Fruit fly (Drosophila melanogaster) whole organism, embryonic: ENCODE data around the gene Atpalpha.

Experiments
- CG10543 ChIP-seq: fragments of 200-800 bp; sonication (Bioruptor generic); optimal IDR thresholded peaks from 3 replicates; lab custom pipeline; 2017; ENCODE audit warnings: missing biosample characterization, mild to moderate bottlenecking, missing genetic modification characterization, moderate library complexity
- CG11093 ChIP-seq: fragments of 200-800 bp; sonication (Bioruptor generic); IDR thresholded peaks from 3 replicates; pipeline ENCODE4 v1.3.6; 2022; ENCODE audit warnings: missing biosample characterization, missing genetic modification characterization
- CG11398 ChIP-seq: fragments of 200-800 bp; sonication (Bioruptor generic); optimal IDR thresholded peaks from 2 replicates; lab custom pipeline; 2016; ENCODE audit warnings: missing biosample characterization, missing genetic modification characterization
- CG14441 ChIP-seq: fragments of 200-800 bp; sonication (Bioruptor generic); IDR thresholded peaks from 2 replicates; pipeline ENCODE4 v1.3.6; 2022; ENCODE audit warnings: missing biosample characterization, missing genetic modification characterization
- CG15011 ChIP-seq: fragments of 200-800 bp; sonication (Bioruptor generic); optimal IDR thresholded peaks from 3 replicates; lab custom pipeline; 2018; ENCODE audit warnings: missing biosample characterization, mild to moderate bottlenecking, missing genetic modification characterization
- CG15479 ChIP-seq: fragments of 200-800 bp; sonication (Bioruptor generic); optimal IDR thresholded peaks from 3 replicates; lab custom pipeline; 2019; ENCODE audit warnings: missing biosample characterization, mild to moderate bottlenecking, missing genetic modification characterization, moderate library complexity
- CG18599 ChIP-seq: fragments of 200-800 bp; sonication (Bioruptor generic); optimal IDR thresholded peaks from 3 replicates; lab custom pipeline; 2017; ENCODE audit warnings: missing biosample characterization, missing genetic modification characterization, mild to moderate bottlenecking, moderate library complexity, missing genetic modification reagents
- CG32767 ChIP-seq: fragments of 200-800 bp; sonication (Bioruptor generic); IDR thresholded peaks from 2 replicates; pipeline ENCODE4 v1.3.6; 2022; ENCODE audit warnings: missing biosample characterization, missing genetic modification characterization
- CG3726 ChIP-seq: fragments of 200-800 bp; sonication (Bioruptor generic); IDR thresholded peaks from 3 replicates; pipeline ENCODE4, ENCODE4 v1.3.6; 2022; ENCODE audit warnings: missing biosample characterization, missing genetic modification characterization
- CG42726 ChIP-seq: fragments of 200-800 bp; sonication (Bioruptor generic); IDR thresholded peaks from 2 replicates; pipeline ENCODE4 v1.3.6; 2022; ENCODE audit warnings: missing biosample characterization, missing genetic modification characterization; ENCODE audit not compliant: partially characterized antibody
- Camta ChIP-seq: fragments of 200-800 bp; sonication (Bioruptor generic); optimal IDR thresholded peaks from 2 replicates; lab custom pipeline; 2016; ENCODE audit warnings: missing biosample characterization, missing genetic modification characterization
- D19A ChIP-seq: fragments of 200-800 bp; optimal IDR thresholded peaks from 3 replicates; lab custom pipeline; 2019; ENCODE audit warnings: missing biosample characterization, mild to moderate bottlenecking, missing genetic modification characterization, moderate library complexity
- Elba2 ChIP-seq: fragments of 200-800 bp; sonication (Bioruptor generic); optimal IDR thresholded peaks from 3 replicates; lab custom pipeline; 2016; ENCODE audit warnings: missing biosample characterization, missing genetic modification characterization
- HLH54F ChIP-seq: fragments of 200-800 bp; sonication (Bioruptor generic); optimal IDR thresholded peaks from 3 replicates; lab custom pipeline; 2016; ENCODE audit warnings: missing biosample characterization, missing genetic modification characterization
- Hey ChIP-seq: fragments of 200-800 bp; sonication (Bioruptor generic); optimal IDR thresholded peaks from 3 replicates; lab custom pipeline; 2018; ENCODE audit warnings: missing biosample characterization, mild to moderate bottlenecking, missing genetic modification characterization
- Med ChIP-seq: fragments of 200-800 bp; sonication (Bioruptor generic); peaks from one replicate; lab custom pipeline; 2016; ENCODE audit warnings: missing biosample characterization, missing genetic modification characterization, mild to moderate bottlenecking, inconsistent platforms, moderate library complexity
- Pdp1 ChIP-seq, 2 experiments: fragments of 200-800 bp; sonication (Bioruptor generic); optimal IDR thresholded peaks; 3 replicates each; lab custom pipeline; 2016; ENCODE audit warnings: missing biosample characterization in 2 of 2, missing genetic modification characterization in 2 of 2, mild to moderate bottlenecking in 1 of 2, moderate library complexity in 1 of 2
- Side ChIP-seq: fragments of 200-800 bp; sonication (Bioruptor generic); optimal IDR thresholded peaks from 2 replicates; lab custom pipeline; 2016; ENCODE audit warnings: missing biosample characterization, missing genetic modification characterization
- Sox100B ChIP-seq: fragments of 200-800 bp; sonication (Bioruptor generic); optimal IDR thresholded peaks from 3 replicates; lab custom pipeline; 2018; ENCODE audit warnings: missing biosample characterization, mild to moderate bottlenecking, missing genetic modification characterization
- Sry-δ ChIP-seq: fragments of 200-800 bp; sonication (Bioruptor generic); optimal IDR thresholded peaks from 2 replicates; lab custom pipeline; 2016; ENCODE audit warnings: missing biosample characterization, missing genetic modification characterization
- Xbp1 ChIP-seq: fragments of 200-800 bp; sonication (Bioruptor generic); optimal IDR thresholded peaks from 3 replicates; lab custom pipeline; 2016; ENCODE audit warnings: missing biosample characterization, mild to moderate bottlenecking, missing genetic modification characterization
- bsh ChIP-seq, 2 experiments: fragments of 200-800 bp; sonication (Bioruptor generic); optimal IDR thresholded peaks; 2 replicates each; lab custom pipeline; 2017 to 2018; ENCODE audit warnings: mild to moderate bottlenecking in 2 of 2, missing biosample characterization in 2 of 2, missing genetic modification characterization in 2 of 2, moderate library complexity in 1 of 2
- btn ChIP-seq: fragments of 200-800 bp; sonication (Bioruptor generic); optimal IDR thresholded peaks from 2 replicates; lab custom pipeline; 2016; ENCODE audit warnings: missing biosample characterization, missing genetic modification characterization
- chinmo ChIP-seq: fragments of 200-800 bp; sonication (Bioruptor generic); IDR thresholded peaks from 4 replicates; pipeline ENCODE4 v1.3.6; 2022; ENCODE audit warnings: missing biosample characterization, missing genetic modification characterization; ENCODE audit not compliant: partially characterized antibody
- chm ChIP-seq: fragments of 200-800 bp; sonication (Bioruptor generic); IDR thresholded peaks from 2 replicates; pipeline ENCODE4 v1.3.6; 2022; ENCODE audit warnings: missing biosample characterization, missing genetic modification characterization
- emc ChIP-seq: fragments of 200-800 bp; sonication (Bioruptor generic); optimal IDR thresholded peaks from 2 replicates; lab custom pipeline; 2016; ENCODE audit warnings: missing biosample characterization, missing genetic modification characterization
- eve ChIP-seq, 2 experiments: fragments of >200 bp; optimal IDR thresholded peaks; 2 replicates each; lab custom pipeline; 2017; ENCODE audit warnings: missing biosample characterization in 2 of 2, missing genetic modification characterization in 2 of 2
- exex ChIP-seq: fragments of 200-800 bp; sonication (Bioruptor generic); optimal IDR thresholded peaks from 4 replicates; lab custom pipeline; 2018; ENCODE audit warnings: missing biosample characterization, mild to moderate bottlenecking, missing genetic modification characterization, moderate library complexity
- gcm ChIP-seq: fragments of 200-800 bp; sonication (Bioruptor generic); optimal IDR thresholded peaks from 2 replicates; lab custom pipeline; 2019; ENCODE audit warnings: missing biosample characterization, mild to moderate bottlenecking, missing genetic modification characterization, moderate library complexity
- grn ChIP-seq: fragments of 200-800 bp; sonication (Bioruptor generic); optimal IDR thresholded peaks from 3 replicates; lab custom pipeline; 2017; ENCODE audit warnings: missing biosample characterization, missing genetic modification characterization
- insv ChIP-seq, 2 experiments: fragments of 200-800 bp; sonication (Bioruptor generic); optimal IDR thresholded peaks; 3 replicates each; lab custom pipeline; 2016 to 2018; ENCODE audit warnings: missing biosample characterization in 2 of 2, missing genetic modification characterization in 2 of 2
- kni ChIP-seq: fragments of 200-800 bp; sonication (Bioruptor generic); optimal IDR thresholded peaks from 3 replicates; lab custom pipeline; 2017; ENCODE audit warnings: mild to moderate bottlenecking, missing biosample characterization, missing genetic modification reagents, missing genetic modification characterization
- lab ChIP-seq: fragments of 200-800 bp; sonication (Bioruptor generic); optimal IDR thresholded peaks from 3 replicates; lab custom pipeline; 2017; ENCODE audit warnings: missing biosample characterization, missing genetic modification characterization, mild to moderate bottlenecking, moderate library complexity, missing genetic modification reagents
- mirr ChIP-seq: fragments of 200-800 bp; sonication (Bioruptor generic); optimal IDR thresholded peaks from 3 replicates; lab custom pipeline; 2018; ENCODE audit warnings: missing biosample characterization, mild to moderate bottlenecking, missing genetic modification characterization
- nau ChIP-seq: fragments of 200-800 bp; sonication (Bioruptor generic); optimal IDR thresholded peaks from 3 replicates; lab custom pipeline; 2017; ENCODE audit warnings: missing biosample characterization, mild to moderate bottlenecking, missing genetic modification characterization, missing genetic modification reagents
- nerfin-1 ChIP-seq: fragments of 200-800 bp; sonication (Bioruptor generic); optimal IDR thresholded peaks from 3 replicates; lab custom pipeline; 2019; ENCODE audit warnings: missing biosample characterization, mild to moderate bottlenecking, missing genetic modification characterization, moderate library complexity
- org-1 ChIP-seq: fragments of 200-800 bp; sonication (Bioruptor generic); optimal IDR thresholded peaks from 2 replicates; lab custom pipeline; 2017; ENCODE audit warnings: missing biosample characterization, missing genetic modification characterization
- pros ChIP-seq: fragments of 200-800 bp; sonication (Bioruptor generic); optimal IDR thresholded peaks from 3 replicates; lab custom pipeline; 2019; ENCODE audit warnings: missing biosample characterization, mild to moderate bottlenecking, missing genetic modification characterization, moderate library complexity
- sd ChIP-seq: fragments of 200-800 bp; sonication (Bioruptor generic); optimal IDR thresholded peaks from 3 replicates; lab custom pipeline; 2018; ENCODE audit warnings: missing biosample characterization, mild to moderate bottlenecking, missing genetic modification characterization, moderate library complexity
- sens ChIP-seq: fragments of 200-800 bp; sonication (Bioruptor generic); peaks from one replicate; lab custom pipeline; 2016; ENCODE audit warnings: missing biosample characterization, missing genetic modification characterization
- sens-2 ChIP-seq: fragments of 200-800 bp; sonication (Bioruptor generic); IDR thresholded peaks from 2 replicates; pipeline ENCODE4 v1.3.6; 2022; ENCODE audit warnings: missing biosample characterization, missing genetic modification characterization
- sim ChIP-seq: fragments of 200-800 bp; sonication (Bioruptor generic); IDR thresholded peaks from 2 replicates; pipeline ENCODE4 v1.3.6; 2022; ENCODE audit warnings: missing biosample characterization, missing genetic modification characterization
- sug ChIP-seq: fragments of 200-800 bp; optimal IDR thresholded peaks from 2 replicates; lab custom pipeline; 2019; ENCODE audit warnings: missing biosample characterization, mild to moderate bottlenecking, missing genetic modification characterization, moderate library complexity
- wdn ChIP-seq: fragments of 200-800 bp; sonication (Bioruptor generic); IDR thresholded peaks from 2 replicates; pipeline ENCODE4 v1.3.6; 2022; ENCODE audit warnings: missing biosample characterization, missing genetic modification characterization
- yki ChIP-seq: fragments of >200 bp; optimal IDR thresholded peaks from 3 replicates; lab custom pipeline; 2018
- zen ChIP-seq: fragments of 200-800 bp; sonication (Bioruptor generic); optimal IDR thresholded peaks from 3 replicates; lab custom pipeline; 2018; ENCODE audit warnings: missing biosample characterization, mild to moderate bottlenecking, missing genetic modification characterization, moderate library complexity

Gene Atpalpha

dm6 chr3R:20949749-20950676, 1.5 kb downstream of the Atpalpha start (continued):
- TF ChIP-seq Elba2, result no peak
- no peak for TF ChIP-seq CG14441 (GFP tag; lab: Robert Waterston, UW)
- no peak for TF ChIP-seq zen (tag; lab: Kevin White, UChicago)
- TF ChIP-seq nau (GFP tag; lab: Kevin White, UChicago), result no peak
- TF ChIP-seq Sry-δ (GFP tag; lab: Kevin White, UChicago), result no peak
- TF ChIP-seq D19A (tag; lab: Kevin White, UChicago), result peak; percentile 50
- TF ChIP-seq Sox100B (GFP tag; lab: Kevin White, UChicago), result peak; percentile 63
- TF ChIP-seq Camta (GFP tag; lab: Kevin White, UChicago), result no peak
- peak; percentile 85 for TF ChIP-seq Med
- no peak for TF ChIP-seq mirr (GFP tag; lab: Kevin White, UChicago)
- TF ChIP-seq insv (GFP tag; optimal IDR thresholded peaks at IDR 0.05; lab: Kevin White, UChicago), result no peak
- TF ChIP-seq btn (GFP tag; lab: Kevin White, UChicago), result no peak
- TF ChIP-seq gcm (GFP tag; lab: Kevin White, UChicago), result peak; percentile 32
- TF ChIP-seq sens (GFP tag; lab: Kevin White, UChicago), result peak; percentile 75
- TF ChIP-seq CG32767 (GFP tag; lab: Robert Waterston, UW), result peak; percentile 29; the same call in 1 of the 2 replicates
- peak; percentile 35 for TF ChIP-seq org-1
- TF ChIP-seq CG11398, result no peak
- TF ChIP-seq CG15011 (GFP tag; lab: Kevin White, UChicago), result peak; percentile 6
- TF ChIP-seq Xbp1, result no peak
- TF ChIP-seq Side, result no peak
- TF ChIP-seq CG11093 (GFP tag; lab: Robert Waterston, UW), result no peak

DNA sequence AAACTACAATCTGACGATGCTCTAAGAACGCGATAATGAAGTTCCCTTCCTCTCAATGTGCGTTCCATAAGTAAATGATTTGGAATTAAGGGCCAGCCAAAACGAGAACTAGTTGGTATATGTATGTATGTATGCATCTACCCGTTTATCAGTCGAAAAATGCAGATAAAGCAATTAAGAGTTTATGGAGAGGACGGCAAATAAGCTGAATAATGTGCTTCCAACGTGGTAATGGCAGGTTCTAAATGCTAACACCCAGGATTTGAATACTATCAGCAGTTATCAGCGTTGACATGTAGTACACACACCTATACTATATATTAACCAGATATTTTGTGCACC, 2.1 kb downstream of the Atpalpha start:
- TF ChIP-seq eve (GFP tag; optimal IDR thresholded peaks at IDR 0.05; lab: Kevin White, UChicago), result peak in 1 of 2 experiments; percentile 55
- no peak for TF ChIP-seq bsh (GFP tag; optimal IDR thresholded peaks at IDR 0.05; lab: Kevin White, UChicago)
- TF ChIP-seq sd, result peak; percentile 14
- TF ChIP-seq nerfin-1 (tag; lab: Kevin White, UChicago), result no peak
- no peak for TF ChIP-seq emc (GFP tag; lab: Kevin White, UChicago)
- TF ChIP-seq chinmo, result peak; percentile 58; the same call in 1 of the 4 replicates

- TF ChIP-seq CG3726 (GFP tag; lab: Robert Waterston, UW) (no peak), yki (lab: Kevin White, UChicago) (no peak), zen (tag; lab: Kevin White, UChicago) (peak; percentile 5), CG10543 (peak; percentile 22), sens-2 (GFP tag; lab: Robert Waterston, UW) (peak; percentile 41; the same call in 1 of the 2 replicates), CG15479 (peak; percentile 72), CG18599 (GFP tag; lab: Kevin White, UChicago) (peak; percentile 3), chm (0 out of 2 replicates have a peak, but pooled peaks have one; percentile 13), sim (GFP tag; lab: Robert Waterston, UW) (no peak), HLH54F (GFP tag; lab: Kevin White, UChicago) (no peak), Hey (tag; lab: Kevin White, UChicago) (peak; percentile 17), CG42726 (GFP tag; lab: Robert Waterston, UW) (0 out of 2 replicates have a peak, but pooled peaks have one; percentile 31), Med (peak; percentile 71), exex (tag; lab: Kevin White, UChicago) (peak; percentile 75), wdn (GFP tag; lab: Robert Waterston, UW) (0 out of 2 replicates have a peak, but pooled peaks have one; percentile 11), kni (GFP tag; lab: Kevin White, UChicago) (peak; percentile 27), Pdp1 (GFP tag; optimal IDR thresholded peaks at IDR 0.05; lab: Kevin White, UChicago) (peak in 1 of 2 experiments; percentile 95), pros (GFP tag; lab: Kevin White, UChicago) (peak; percentile 71), grn (GFP tag; lab: Kevin White, UChicago) (peak; percentile 93), sug (tag; lab: Kevin White, UChicago) (peak; percentile 93), lab (GFP tag; lab: Kevin White, UChicago) (peak; percentile 2)
Measured at dm6 chr3R:20951353-20951955, 2.9 kb downstream of the Atpalpha start.
